Fruit fly (Drosophila melanogaster): ENCODE results near the gene CG14712.
A peak's percentile ranks its signal among the peaks of the same experiment; 100 is the strongest.

dm6 chr3R:11646826-11647225 is 18.3 kb downstream of the CG14712 start:
- TF ChIP-seq kay (GFP tag; ENCODE audit: borderline replicate concordance), result peak; percentile 94
- TF ChIP-seq Mnt (GFP tag; optimal IDR thresholded peaks at IDR 0.05), result peak; percentile 2
- no peak for TF ChIP-seq Crg-1 (GFP tag; optimal IDR thresholded peaks at IDR 0.05)
- peak; percentile 52 for TF ChIP-seq tj (GFP tag; optimal IDR thresholded peaks at IDR 0.05)
- TF ChIP-seq CG7101 (tag; optimal IDR thresholded peaks at IDR 0.05), result no peak
- no peak for TF ChIP-seq CG33017 (tag; optimal IDR thresholded peaks at IDR 0.05)
- no peak for TF ChIP-seq toe (GFP tag; optimal IDR thresholded peaks at IDR 0.05)
- no peak for TF ChIP-seq CG14711 (tag; optimal IDR thresholded peaks at IDR 0.05)
- TF ChIP-seq CG5204 (GFP tag; optimal IDR thresholded peaks at IDR 0.05), result no peak
- no peak for TF ChIP-seq CG7045 (GFP tag; optimal IDR thresholded peaks at IDR 0.05)
- TF ChIP-seq cic (GFP tag; optimal IDR thresholded peaks at IDR 0.05), result no peak
